Fruit fly (Drosophila melanogaster) whole organism, embryonic: ENCODE measurements around the gene CG13364.

ENCODE experiments used
- Bdp1 ChIP-seq: fragments of 200-800 bp; sonication (Bioruptor generic); optimal IDR thresholded peaks from 3 replicates; lab custom pipeline; 2016; ENCODE audit warnings: missing biosample characterization, missing genetic modification characterization
- CG10147 ChIP-seq: fragments of 200-800 bp; sonication (Bioruptor generic); optimal IDR thresholded peaks from 2 replicates; lab custom pipeline; 2019; ENCODE audit warnings: missing biosample characterization, mild to moderate bottlenecking, missing genetic modification characterization, moderate library complexity
- CG10209 ChIP-seq: fragments of 200-800 bp; sonication (Bioruptor generic); optimal IDR thresholded peaks from 3 replicates; lab custom pipeline; 2017; ENCODE audit warnings: missing biosample characterization, mild to moderate bottlenecking, missing genetic modification characterization, missing genetic modification reagents
- CG10366 ChIP-seq: fragments of 200-800 bp; sonication (Bioruptor generic); IDR thresholded peaks from 2 replicates; pipeline ENCODE4 v1.3.6; 2022; ENCODE audit warnings: missing biosample characterization, missing genetic modification characterization
- CG10462 ChIP-seq: fragments of 200-800 bp; sonication (Bioruptor generic); optimal IDR thresholded peaks from 2 replicates; lab custom pipeline; 2016; ENCODE audit warnings: missing biosample characterization, missing genetic modification characterization
- CG11398 ChIP-seq: fragments of 200-800 bp; sonication (Bioruptor generic); optimal IDR thresholded peaks from 2 replicates; lab custom pipeline; 2016; ENCODE audit warnings: missing biosample characterization, missing genetic modification characterization
- CG12942 ChIP-seq: fragments of 200-800 bp; sonication (Bioruptor generic); optimal IDR thresholded peaks from 3 replicates; lab custom pipeline; 2016; ENCODE audit warnings: missing biosample characterization, missing genetic modification characterization
- CG13424 ChIP-seq: fragments of 200-800 bp; sonication (Bioruptor generic); optimal IDR thresholded peaks from 2 replicates; lab custom pipeline; 2019; ENCODE audit warnings: missing biosample characterization, mild to moderate bottlenecking, missing genetic modification characterization, moderate library complexity
- CG2678 ChIP-seq: fragments of 200-800 bp; sonication (Bioruptor generic); optimal IDR thresholded peaks from 3 replicates; lab custom pipeline; 2019; ENCODE audit warnings: missing biosample characterization, mild to moderate bottlenecking, missing genetic modification characterization, moderate library complexity
- CG2875 ChIP-seq: fragments of 200-800 bp; sonication (Bioruptor generic); optimal IDR thresholded peaks from 2 replicates; lab custom pipeline; 2017; ENCODE audit warnings: missing biosample characterization, mild to moderate bottlenecking, missing genetic modification characterization, missing genetic modification reagents
- CG2889 ChIP-seq: fragments of 200-800 bp; sonication (Bioruptor generic); IDR thresholded peaks from 3 replicates; pipeline ENCODE4 v1.3.6; 2022; ENCODE audit warnings: missing biosample characterization, missing genetic modification characterization
- CG6854 ChIP-seq: fragments of 200-800 bp; sonication (Bioruptor generic); optimal IDR thresholded peaks from 3 replicates; lab custom pipeline; 2017; ENCODE audit warnings: missing biosample characterization, mild to moderate bottlenecking, missing genetic modification characterization
- CG7745 ChIP-seq: fragments of 200-800 bp; sonication (Bioruptor generic); optimal IDR thresholded peaks from 2 replicates; lab custom pipeline; 2018; ENCODE audit warnings: missing biosample characterization, mild to moderate bottlenecking, missing genetic modification characterization, moderate library complexity
- CG8359 ChIP-seq: fragments of 200-800 bp; sonication (Bioruptor generic); optimal IDR thresholded peaks from 2 replicates; lab custom pipeline; 2017; ENCODE audit warnings: missing biosample characterization, mild to moderate bottlenecking, missing genetic modification characterization, borderline replicate concordance
- CG8924 ChIP-seq: fragments of 200-800 bp; optimal IDR thresholded peaks from 3 replicates; lab custom pipeline; 2019; ENCODE audit warnings: missing biosample characterization, mild to moderate bottlenecking, missing genetic modification characterization, moderate library complexity
- CG9215 ChIP-seq: fragments of 200-800 bp; sonication (Bioruptor generic); IDR thresholded peaks from 2 replicates; pipeline ENCODE4 v1.3.6; 2022; ENCODE audit warnings: missing biosample characterization, missing genetic modification characterization
- D19B ChIP-seq: fragments of 200-800 bp; sonication (Bioruptor generic); optimal IDR thresholded peaks from 2 replicates; lab custom pipeline; 2017; ENCODE audit warnings: missing biosample characterization, mild to moderate bottlenecking, missing genetic modification characterization
- GATAe ChIP-seq: fragments of 200-800 bp; sonication (Bioruptor generic); conservative IDR thresholded peaks from 2 replicates; pipeline ENCODE4 v1.3.6; 2022; ENCODE audit warnings: missing biosample characterization, missing genetic modification characterization
- Gsc ChIP-seq: fragments of 200-800 bp; sonication (Bioruptor generic); IDR thresholded peaks from 2 replicates; pipeline ENCODE4 v1.3.6; 2022; ENCODE audit warnings: missing biosample characterization, missing genetic modification characterization
- Gug ChIP-seq: fragments of 200-800 bp; sonication (Bioruptor generic); IDR thresholded peaks from 4 replicates; pipeline ENCODE4 v1.3.6; 2022; ENCODE audit warnings: missing biosample characterization, missing genetic modification characterization
- Hey ChIP-seq: fragments of 200-800 bp; sonication (Bioruptor generic); optimal IDR thresholded peaks from 3 replicates; lab custom pipeline; 2018; ENCODE audit warnings: missing biosample characterization, mild to moderate bottlenecking, missing genetic modification characterization
- HmgZ ChIP-seq: fragments of 200-800 bp; sonication (Bioruptor generic); optimal IDR thresholded peaks from 2 replicates; lab custom pipeline; 2018; ENCODE audit warnings: missing biosample characterization, mild to moderate bottlenecking, missing genetic modification characterization
- Mes4 ChIP-seq: fragments of 200-800 bp; sonication (Bioruptor generic); optimal IDR thresholded peaks from 2 replicates; lab custom pipeline; 2016; ENCODE audit warnings: missing biosample characterization, missing genetic modification characterization
- NC2α ChIP-seq: fragments of 200-800 bp; sonication (Bioruptor generic); optimal IDR thresholded peaks from 2 replicates; lab custom pipeline; 2016; ENCODE audit warnings: missing biosample characterization, missing genetic modification characterization
- NFAT ChIP-seq: fragments of 200-800 bp; sonication (Bioruptor generic); IDR thresholded peaks from 2 replicates; pipeline ENCODE4 v1.3.6; 2022; ENCODE audit warnings: missing biosample characterization, missing genetic modification characterization
- NK7.1 ChIP-seq: fragments of 200-800 bp; sonication (Bioruptor generic); optimal IDR thresholded peaks from 3 replicates; lab custom pipeline; 2016; ENCODE audit warnings: missing biosample characterization, missing genetic modification characterization
- Sox100B ChIP-seq: fragments of 200-800 bp; sonication (Bioruptor generic); optimal IDR thresholded peaks from 3 replicates; lab custom pipeline; 2018; ENCODE audit warnings: missing biosample characterization, mild to moderate bottlenecking, missing genetic modification characterization
- Vsx1 ChIP-seq: fragments of 200-800 bp; sonication (Bioruptor generic); optimal IDR thresholded peaks from 2 replicates; lab custom pipeline; 2017; ENCODE audit warnings: missing biosample characterization, mild to moderate bottlenecking, missing genetic modification characterization, missing genetic modification reagents
- bigmax ChIP-seq: fragments of 200-800 bp; sonication (Bioruptor generic); optimal IDR thresholded peaks from 2 replicates; lab custom pipeline; 2018; ENCODE audit warnings: missing biosample characterization, mild to moderate bottlenecking, missing genetic modification characterization
- bsh ChIP-seq, 2 experiments: fragments of 200-800 bp; sonication (Bioruptor generic); optimal IDR thresholded peaks; 2 replicates each; lab custom pipeline; 2017 to 2018; ENCODE audit warnings: mild to moderate bottlenecking in 2 of 2, missing biosample characterization in 2 of 2, missing genetic modification characterization in 2 of 2, moderate library complexity in 1 of 2
- danr ChIP-seq: fragments of 200-800 bp; sonication (Bioruptor generic); IDR thresholded peaks from 2 replicates; pipeline ENCODE4 v1.3.6; 2022; ENCODE audit warnings: missing biosample characterization, missing genetic modification characterization
- fd102C ChIP-seq: fragments of 200-800 bp; sonication (Bioruptor generic); optimal IDR thresholded peaks from 2 replicates; lab custom pipeline; 2018; ENCODE audit warnings: missing biosample characterization, mild to moderate bottlenecking, missing genetic modification characterization, moderate library complexity
- grau ChIP-seq: fragments of 200-800 bp; optimal IDR thresholded peaks from 3 replicates; lab custom pipeline; 2019; ENCODE audit warnings: missing biosample characterization, mild to moderate bottlenecking, missing genetic modification characterization, moderate library complexity
- ken ChIP-seq: fragments of 200-800 bp; sonication (Bioruptor generic); IDR thresholded peaks from 3 replicates; pipeline ENCODE4 v1.3.6; 2022; ENCODE audit warnings: missing biosample characterization, missing genetic modification characterization
- klu ChIP-seq: fragments of 200-800 bp; sonication (Bioruptor generic); IDR thresholded peaks from 2 replicates; pipeline ENCODE4 v1.3.6; 2022; ENCODE audit warnings: missing biosample characterization, missing genetic modification characterization
- kni ChIP-seq: fragments of 200-800 bp; sonication (Bioruptor generic); optimal IDR thresholded peaks from 3 replicates; lab custom pipeline; 2017; ENCODE audit warnings: mild to moderate bottlenecking, missing biosample characterization, missing genetic modification reagents, missing genetic modification characterization
- lov ChIP-seq, 2 experiments: fragments of 200-800 bp in 1 of 2; fragments of >200 bp in 1 of 2; sonication (Bioruptor generic) in 1 of 2; IDR thresholded peaks in 1 of 2; optimal IDR thresholded peaks in 1 of 2; 2 replicates in 1 of 2; 3 replicates in 1 of 2; pipeline versions ENCODE4 v1.3.6 to Lab custom; 2017 to 2022; ENCODE audit warnings: missing biosample characterization in 1 of 2, missing genetic modification characterization in 1 of 2
- otp ChIP-seq: fragments of 200-800 bp; sonication (Bioruptor generic); IDR thresholded peaks from 3 replicates; pipeline ENCODE4, ENCODE4 v1.3.6; 2022; ENCODE audit warnings: missing biosample characterization, missing genetic modification characterization
- pita ChIP-seq: fragments of 200-800 bp; sonication (Bioruptor generic); optimal IDR thresholded peaks from 2 replicates; lab custom pipeline; 2017; ENCODE audit warnings: missing biosample characterization, mild to moderate bottlenecking, missing genetic modification characterization
- pum ChIP-seq: fragments of 200-800 bp; sonication (Bioruptor generic); optimal IDR thresholded peaks from 2 replicates; lab custom pipeline; 2016; ENCODE audit warnings: missing biosample characterization, missing genetic modification characterization
- shn ChIP-seq: fragments of 200-800 bp; sonication (Bioruptor generic); optimal IDR thresholded peaks from 3 replicates; lab custom pipeline; 2016; ENCODE audit warnings: missing biosample characterization, missing genetic modification characterization
- slp2 ChIP-seq: fragments of 200-800 bp; sonication (Bioruptor generic); optimal IDR thresholded peaks from 2 replicates; lab custom pipeline; 2016; ENCODE audit warnings: missing biosample characterization, missing genetic modification characterization
- sug ChIP-seq: fragments of 200-800 bp; optimal IDR thresholded peaks from 2 replicates; lab custom pipeline; 2019; ENCODE audit warnings: missing biosample characterization, mild to moderate bottlenecking, missing genetic modification characterization, moderate library complexity
- tgo ChIP-seq: fragments of 200-800 bp; sonication (Bioruptor generic); IDR thresholded peaks from 3 replicates; pipeline ENCODE4 v1.3.6; 2022; ENCODE audit warnings: missing biosample characterization, missing genetic modification characterization
- tll ChIP-seq, 2 experiments: fragments of 200-800 bp in 1 of 2; fragments of >200 bp in 1 of 2; sonication (Bioruptor generic) in 1 of 2; optimal IDR thresholded peaks; 2 replicates each; lab custom pipeline; 2017 to 2019; ENCODE audit warnings: missing biosample characterization in 2 of 2, missing genetic modification characterization in 2 of 2, mild to moderate bottlenecking in 1 of 2, moderate library complexity in 1 of 2
- wor ChIP-seq: fragments of 200-800 bp; sonication (Bioruptor generic); IDR thresholded peaks from 2 replicates; pipeline ENCODE4 v1.3.6; 2022; ENCODE audit warnings: missing biosample characterization, missing genetic modification characterization
- zen ChIP-seq: fragments of 200-800 bp; sonication (Bioruptor generic); optimal IDR thresholded peaks from 3 replicates; lab custom pipeline; 2018; ENCODE audit warnings: missing biosample characterization, mild to moderate bottlenecking, missing genetic modification characterization, moderate library complexity

CG13364 gene

DNA sequence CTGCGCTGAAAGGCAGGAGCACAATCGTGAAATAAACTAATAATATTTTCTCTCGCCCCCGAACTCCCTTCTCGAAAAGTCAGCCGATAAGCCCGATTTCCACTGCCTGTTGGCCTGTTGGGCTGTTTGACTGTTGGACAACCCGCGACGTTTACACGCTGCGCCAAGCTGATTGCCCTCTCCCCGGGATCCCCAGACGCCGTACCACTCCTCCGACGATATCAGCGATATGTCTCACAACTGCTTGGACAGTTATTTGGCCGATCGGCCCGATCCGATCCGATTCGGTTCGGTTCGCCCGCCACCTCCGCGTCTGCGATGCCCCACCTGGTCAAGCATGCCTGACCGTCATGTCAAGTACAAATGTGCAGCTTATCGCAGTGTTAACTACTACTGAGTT, 25.3 kb downstream of the CG13364 start (continued):
- TF ChIP-seq GATAe (GFP tag; lab: Robert Waterston, UW) (peak; percentile 81), Hey (tag; lab: Kevin White, UChicago) (peak; percentile 76), tll (GFP tag; optimal IDR thresholded peaks at IDR 0.05; lab: Kevin White, UChicago) (no peak), sug (tag; lab: Kevin White, UChicago) (peak; percentile 83), HmgZ (tag; lab: Kevin White, UChicago) (peak; percentile 43), CG10366 (GFP tag; lab: Robert Waterston, UW) (no peak)

DNA sequence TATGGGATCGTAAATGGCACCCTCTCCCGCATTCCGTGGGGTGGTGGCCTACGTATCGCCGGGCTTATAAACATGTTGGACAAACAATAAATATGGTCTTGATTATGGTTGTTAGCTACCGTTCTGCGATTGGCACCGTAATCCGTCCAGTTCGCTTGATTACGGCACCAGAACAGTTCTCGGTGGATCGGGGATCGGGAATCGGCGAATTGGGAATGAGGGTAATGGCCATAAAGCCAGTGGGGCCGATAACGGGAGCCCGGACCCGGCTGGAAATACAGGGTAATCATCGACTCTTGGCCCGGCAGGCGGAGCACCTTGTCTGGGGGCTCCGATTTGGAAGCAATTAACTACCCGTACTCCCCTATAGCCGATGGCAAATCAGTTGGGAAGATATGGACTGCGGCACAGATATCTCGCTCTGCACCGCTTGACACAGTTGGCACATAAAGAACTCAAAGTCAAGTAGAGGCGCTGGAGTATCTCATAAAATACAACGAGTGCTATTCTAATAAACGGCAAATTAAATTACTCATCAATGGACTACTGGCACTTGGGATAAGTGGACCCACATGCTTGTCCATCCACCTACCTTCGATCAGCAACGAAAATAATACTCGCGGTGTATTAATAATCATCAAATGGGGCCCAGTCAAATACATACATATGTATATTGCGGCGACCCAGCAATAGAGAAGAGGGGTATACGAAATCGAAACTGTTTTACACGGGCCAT, 26.5 kb downstream of the CG13364 start:
- TF ChIP-seq NFAT (GFP tag; lab: Robert Waterston, UW) (no peak), CG7745 (tag; lab: Kevin White, UChicago) (no peak), bigmax (GFP tag; lab: Kevin White, UChicago) (no peak), pum (no peak), CG2678 (tag; lab: Kevin White, UChicago) (peak; percentile 16), CG10462 (no peak), CG11398 (no peak), Mes4 (no peak), CG9215 (GFP tag; lab: Robert Waterston, UW) (no peak), D19B (GFP tag; lab: Kevin White, UChicago) (peak; percentile 6), tgo (GFP tag; lab: Robert Waterston, UW) (no peak), lov (optimal IDR thresholded peaks at IDR 0.05; lab: Kevin White, UChicago) (no peak), lov (GFP tag; IDR thresholded peaks at IDR 0.05; lab: Robert Waterston, UW) (no peak), CG2889 (GFP tag; lab: Robert Waterston, UW) (no peak), kni (GFP tag; lab: Kevin White, UChicago) (no peak), wor (GFP tag; lab: Robert Waterston, UW) (no peak), CG13424 (tag; lab: Kevin White, UChicago) (no peak), CG2875 (no peak), slp2 (GFP tag; lab: Kevin White, UChicago) (no peak), shn (GFP tag; lab: Kevin White, UChicago) (no peak), danr (GFP tag; lab: Robert Waterston, UW) (no peak), HmgZ (tag; lab: Kevin White, UChicago) (no peak), otp (GFP tag; lab: Robert Waterston, UW) (no peak), CG8359 (GFP tag; lab: Kevin White, UChicago) (no peak), CG8924 (no peak), pita (no peak), fd102C (GFP tag; lab: Kevin White, UChicago) (no peak), Gsc (GFP tag; lab: Robert Waterston, UW) (no peak), klu (GFP tag; lab: Robert Waterston, UW) (no peak), CG6854 (GFP tag; lab: Kevin White, UChicago) (no peak), grau (no peak), Vsx1 (no peak), CG10147 (no peak), bsh (GFP tag; optimal IDR thresholded peaks at IDR 0.05; lab: Kevin White, UChicago) (peak in 1 of 2 experiments; percentile 18), sug (tag; lab: Kevin White, UChicago) (peak; percentile 91), NC2α (GFP tag; lab: Kevin White, UChicago) (no peak), Sox100B (GFP tag; lab: Kevin White, UChicago) (no peak), NK7.1 (GFP tag; lab: Kevin White, UChicago) (no peak), Gug (GFP tag; lab: Robert Waterston, UW) (no peak), ken (GFP tag; lab: Robert Waterston, UW) (no peak), zen (tag; lab: Kevin White, UChicago) (no peak), CG12942 (GFP tag; lab: Kevin White, UChicago) (no peak), CG10209 (GFP tag; lab: Kevin White, UChicago) (no peak), Bdp1 (GFP tag; lab: Kevin White, UChicago) (no peak)
